Fruit fly (Drosophila melanogaster) whole organism, pupa: ENCODE data around the gene dome.

Source experiments
- CG15710 ChIP-seq: fragments of 200-800 bp; sonication (Bioruptor generic); optimal IDR thresholded peaks from 2 replicates; lab custom pipeline; 2018; ENCODE audit warnings: missing biosample characterization, mild to moderate bottlenecking, missing genetic modification characterization, moderate library complexity
- CG34367 ChIP-seq: fragments of 200-800 bp; sonication (Bioruptor generic); optimal IDR thresholded peaks from 2 replicates; lab custom pipeline; 2018; ENCODE audit warnings: missing biosample characterization, mild to moderate bottlenecking, missing genetic modification characterization
- EcR ChIP-seq: fragments of 200-800 bp; sonication (Bioruptor generic); optimal IDR thresholded peaks from 3 replicates; lab custom pipeline; 2019; ENCODE audit warnings: missing biosample characterization, missing genetic modification characterization, mild to moderate bottlenecking, moderate library complexity, missing genetic modification reagents
- Pif1B ChIP-seq: fragments of 200-800 bp; sonication (Bioruptor generic); optimal IDR thresholded peaks from 3 replicates; lab custom pipeline; 2016; ENCODE audit warnings: missing biosample characterization, missing genetic modification characterization

DNA sequence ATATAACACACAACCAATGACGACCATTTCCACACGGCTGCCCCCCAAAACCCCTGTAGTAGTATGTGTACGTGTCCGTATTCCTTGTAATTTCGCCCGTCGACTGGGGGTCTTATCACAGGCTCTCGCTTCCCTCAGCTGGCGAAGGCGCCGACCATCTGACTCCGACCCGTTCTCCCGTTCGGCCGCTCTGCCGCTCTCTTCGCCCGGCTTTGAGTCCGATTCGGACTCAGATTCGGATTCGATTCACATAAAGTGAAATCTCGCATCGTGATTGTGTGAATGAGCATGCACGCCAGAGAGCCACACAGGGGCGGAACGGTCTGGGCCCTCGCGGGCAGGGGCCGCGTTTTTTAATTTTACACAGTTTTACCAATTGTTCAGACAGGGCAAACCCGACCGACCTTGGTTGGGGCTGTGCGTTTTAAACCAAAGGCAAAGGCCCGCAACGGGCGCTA, 17.6 kb downstream of the dome start:
- TF ChIP-seq CG34367 (tag; lab: Kevin White, UChicago) (no peak), EcR (GFP tag; lab: Kevin White, UChicago) (peak; percentile 46), CG15710 (tag; lab: Kevin White, UChicago) (peak; percentile 15), Pif1B (GFP tag; lab: Kevin White, UChicago) (peak; percentile 6)
